Worm (Caenorhabditis elegans) whole organism, midembryonic: ENCODE data around the gene kel-8.

Experiments
- flt-1 ChIP-seq: fragments of 200-800 bp; sonication (Bioruptor generic); IDR thresholded peaks from 2 replicates; pipeline ENCODE4 v1.3.6; 2022; ENCODE audit warnings: missing genetic modification characterization, missing compliant biosample characterization
- med-1 ChIP-seq: sonication (generic microtip); optimal IDR thresholded peaks from 2 replicates; lab custom pipeline; 2017; ENCODE audit warnings: missing genetic modification characterization, mild to moderate bottlenecking, missing compliant biosample characterization, antibody characterized with exemption, missing genetic modification reagents; ENCODE audit not compliant: insufficient read depth

- TF ChIP-seq flt-1 (GFP tag; lab: Robert Waterston, UW) = no peak
- TF ChIP-seq med-1 (GFP tag; lab: Kevin White, UChicago) = no peak
These were observed 23.9 kb upstream of the kel-8 start for ce11 chrV:2647222-2647796.
